Fruit fly (Drosophila melanogaster) whole organism, embryonic: ENCODE data around the gene CG7182.
A peak's percentile ranks its signal among the peaks of the same experiment; 100 is the strongest.

Experiments used
- Atf-2 ChIP-seq: fragments of 200-800 bp; sonication (Bioruptor generic); optimal IDR thresholded peaks from 2 replicates; lab custom pipeline; 2016; ENCODE audit warnings: missing biosample characterization, missing genetic modification characterization
- B-H2 ChIP-seq: fragments of 200-800 bp; sonication (Bioruptor generic); optimal IDR thresholded peaks from 2 replicates; lab custom pipeline; 2018; ENCODE audit warnings: missing biosample characterization, mild to moderate bottlenecking, missing genetic modification characterization
- C15 ChIP-seq: fragments of 200-800 bp; sonication (Bioruptor generic); IDR thresholded peaks from 3 replicates; pipeline ENCODE4 v1.3.6; 2022; ENCODE audit warnings: missing biosample characterization, missing genetic modification characterization
- CG10209 ChIP-seq: fragments of 200-800 bp; sonication (Bioruptor generic); optimal IDR thresholded peaks from 3 replicates; lab custom pipeline; 2017; ENCODE audit warnings: missing biosample characterization, mild to moderate bottlenecking, missing genetic modification characterization, missing genetic modification reagents
- CG10321 ChIP-seq: fragments of 200-800 bp; sonication (Bioruptor generic); IDR thresholded peaks from 2 replicates; pipeline ENCODE4 v1.3.6; 2022; ENCODE audit warnings: missing biosample characterization, missing genetic modification characterization
- CG10366 ChIP-seq: fragments of 200-800 bp; sonication (Bioruptor generic); IDR thresholded peaks from 2 replicates; pipeline ENCODE4 v1.3.6; 2022; ENCODE audit warnings: missing biosample characterization, missing genetic modification characterization
- CG11456 ChIP-seq: fragments of 200-800 bp; sonication (Bioruptor generic); IDR thresholded peaks from 3 replicates; pipeline ENCODE4 v1.3.6; 2022; ENCODE audit warnings: missing biosample characterization, missing genetic modification characterization
- CG11696 ChIP-seq: fragments of 200-800 bp; sonication (Bioruptor generic); IDR thresholded peaks from 2 replicates; pipeline ENCODE4 v1.3.6; 2022; ENCODE audit warnings: missing biosample characterization, missing genetic modification characterization
- CG12104 ChIP-seq: fragments of 200-800 bp; sonication (Bioruptor generic); optimal IDR thresholded peaks from 3 replicates; lab custom pipeline; 2016; ENCODE audit warnings: missing biosample characterization, missing genetic modification characterization
- CG12155 ChIP-seq: fragments of 200-800 bp; sonication (Bioruptor generic); optimal IDR thresholded peaks from 3 replicates; lab custom pipeline; 2016; ENCODE audit warnings: missing biosample characterization, missing genetic modification characterization
- CG12219 ChIP-seq: fragments of 200-800 bp; sonication (Bioruptor generic); optimal IDR thresholded peaks from 3 replicates; lab custom pipeline; 2018; ENCODE audit warnings: missing biosample characterization, mild to moderate bottlenecking, missing genetic modification characterization
- CG1233 ChIP-seq: fragments of 200-800 bp; sonication (Bioruptor generic); optimal IDR thresholded peaks from 4 replicates; lab custom pipeline; 2018; ENCODE audit warnings: missing biosample characterization, mild to moderate bottlenecking, missing genetic modification characterization
- CG14965 ChIP-seq: fragments of 200-800 bp; sonication (Bioruptor generic); optimal IDR thresholded peaks from 2 replicates; lab custom pipeline; 2016; ENCODE audit warnings: missing biosample characterization, missing genetic modification characterization, borderline replicate concordance
- CG16815 ChIP-seq: fragments of 200-800 bp; sonication (Bioruptor generic); optimal IDR thresholded peaks from 3 replicates; lab custom pipeline; 2017; ENCODE audit warnings: missing biosample characterization, mild to moderate bottlenecking, missing genetic modification characterization
- CG30403 ChIP-seq: fragments of 200-800 bp; sonication (Bioruptor generic); optimal IDR thresholded peaks from 3 replicates; lab custom pipeline; 2016; ENCODE audit warnings: missing biosample characterization, missing genetic modification characterization
- CG30431 ChIP-seq: fragments of 200-800 bp; sonication (Bioruptor generic); optimal IDR thresholded peaks from 2 replicates; lab custom pipeline; 2017; ENCODE audit warnings: missing biosample characterization, missing genetic modification characterization
- CG31441 ChIP-seq: fragments of 200-800 bp; sonication (Bioruptor generic); IDR thresholded peaks from 2 replicates; pipeline ENCODE4 v1.3.6; 2022; ENCODE audit warnings: missing biosample characterization, missing genetic modification characterization
- CG32767 ChIP-seq: fragments of 200-800 bp; sonication (Bioruptor generic); IDR thresholded peaks from 2 replicates; pipeline ENCODE4 v1.3.6; 2022; ENCODE audit warnings: missing biosample characterization, missing genetic modification characterization
- CG33213 ChIP-seq: fragments of 200-800 bp; sonication (Bioruptor generic); optimal IDR thresholded peaks from 3 replicates; lab custom pipeline; 2016; ENCODE audit warnings: missing biosample characterization, missing genetic modification characterization
- CG33557 ChIP-seq: fragments of 200-800 bp; sonication (Bioruptor generic); optimal IDR thresholded peaks from 2 replicates; lab custom pipeline; 2019; ENCODE audit warnings: missing biosample characterization, mild to moderate bottlenecking, missing genetic modification characterization, moderate library complexity
- CG4617 ChIP-seq: fragments of 200-800 bp; sonication (Bioruptor generic); optimal IDR thresholded peaks from 3 replicates; lab custom pipeline; 2016; ENCODE audit warnings: missing biosample characterization, missing genetic modification characterization, borderline replicate concordance
- CG6254 ChIP-seq: fragments of 200-800 bp; sonication (Bioruptor generic); optimal IDR thresholded peaks from 3 replicates; lab custom pipeline; 2017; ENCODE audit warnings: mild to moderate bottlenecking, missing biosample characterization, missing genetic modification reagents, missing genetic modification characterization
- CG7928 ChIP-seq: fragments of 200-800 bp; sonication (Bioruptor generic); optimal IDR thresholded peaks from 2 replicates; lab custom pipeline; 2017; ENCODE audit warnings: missing biosample characterization, mild to moderate bottlenecking, missing genetic modification characterization
- CHES-1-like ChIP-seq: fragments of 200-800 bp; sonication (Bioruptor generic); optimal IDR thresholded peaks from 2 replicates; lab custom pipeline; 2016; ENCODE audit warnings: missing biosample characterization, missing genetic modification characterization
- Dad ChIP-seq: fragments of 200-800 bp; sonication (Bioruptor generic); optimal IDR thresholded peaks from 3 replicates; lab custom pipeline; 2016; ENCODE audit warnings: missing biosample characterization, missing genetic modification characterization
- Dip3 ChIP-seq: fragments of 200-800 bp; sonication (Bioruptor generic); optimal IDR thresholded peaks from 3 replicates; lab custom pipeline; 2016; ENCODE audit warnings: missing biosample characterization, missing genetic modification characterization
- Doc3 ChIP-seq: fragments of 200-800 bp; sonication (Bioruptor generic); IDR thresholded peaks from 3 replicates; pipeline ENCODE4 v1.3.6; 2022; ENCODE audit warnings: missing biosample characterization, missing genetic modification characterization; ENCODE audit not compliant: partially characterized antibody
- Gug ChIP-seq: fragments of 200-800 bp; sonication (Bioruptor generic); IDR thresholded peaks from 4 replicates; pipeline ENCODE4 v1.3.6; 2022; ENCODE audit warnings: missing biosample characterization, missing genetic modification characterization
- Hsf ChIP-seq: fragments of 200-800 bp; sonication (Bioruptor generic); optimal IDR thresholded peaks from 3 replicates; lab custom pipeline; 2016; ENCODE audit warnings: missing biosample characterization, missing genetic modification characterization
- Lpt ChIP-seq: fragments of >200 bp; optimal IDR thresholded peaks from 2 replicates; lab custom pipeline; 2018; ENCODE audit warnings: missing biosample characterization, missing genetic modification characterization
- MBD-R2 ChIP-seq: fragments of 200-800 bp; sonication (Bioruptor generic); IDR thresholded peaks from 2 replicates; pipeline ENCODE4 v1.3.6; 2022; ENCODE audit warnings: missing biosample characterization, missing genetic modification characterization
- Neu2 ChIP-seq: fragments of 200-800 bp; sonication (Bioruptor generic); optimal IDR thresholded peaks from 3 replicates; lab custom pipeline; 2016; ENCODE audit warnings: missing biosample characterization, missing genetic modification characterization, borderline replicate concordance
- Sry-β ChIP-seq: fragments of 200-800 bp; sonication (Bioruptor generic); optimal IDR thresholded peaks from 2 replicates; lab custom pipeline; 2018; ENCODE audit warnings: missing biosample characterization, mild to moderate bottlenecking, missing genetic modification characterization, moderate library complexity
- Tbp ChIP-seq: fragments of >200 bp; optimal IDR thresholded peaks from 2 replicates; lab custom pipeline; 2018; ENCODE audit warnings: missing biosample characterization, missing genetic modification characterization
- bowl ChIP-seq: fragments of 200-800 bp; sonication (Bioruptor generic); IDR thresholded peaks from 2 replicates; pipeline ENCODE4 v1.3.6; 2022; ENCODE audit warnings: missing biosample characterization, missing genetic modification characterization
- ci ChIP-seq: fragments of 200-800 bp; sonication (Bioruptor generic); IDR thresholded peaks from 3 replicates; pipeline ENCODE4 v1.3.6; 2022; ENCODE audit warnings: missing biosample characterization, missing genetic modification characterization
- dmrt11E ChIP-seq: fragments of 200-800 bp; sonication (Bioruptor generic); optimal IDR thresholded peaks from 3 replicates; lab custom pipeline; 2018; ENCODE audit warnings: missing biosample characterization, mild to moderate bottlenecking, missing genetic modification characterization, moderate library complexity
- dmrt99B ChIP-seq: fragments of 200-800 bp; sonication (Bioruptor generic); optimal IDR thresholded peaks from 2 replicates; lab custom pipeline; 2018; ENCODE audit warnings: missing biosample characterization, mild to moderate bottlenecking, missing genetic modification characterization, moderate library complexity
- dysf ChIP-seq: fragments of 200-800 bp; sonication (Bioruptor generic); IDR thresholded peaks from 3 replicates; pipeline ENCODE4 v1.3.6; 2022; ENCODE audit warnings: missing biosample characterization, missing genetic modification characterization
- ems ChIP-seq: fragments of 200-800 bp; sonication (Bioruptor generic); optimal IDR thresholded peaks from 3 replicates; lab custom pipeline; 2016; ENCODE audit warnings: missing biosample characterization, missing genetic modification characterization
- inv ChIP-seq: fragments of 200-800 bp; sonication (Bioruptor generic); IDR thresholded peaks from 2 replicates; pipeline ENCODE4 v1.3.6; 2022; ENCODE audit warnings: missing biosample characterization, missing genetic modification characterization; ENCODE audit not compliant: partially characterized antibody
- jigr1 ChIP-seq: fragments of 200-800 bp; sonication (Bioruptor generic); IDR thresholded peaks from 3 replicates; pipeline ENCODE4 v1.3.6; 2022; ENCODE audit warnings: missing biosample characterization, missing genetic modification characterization
- kni ChIP-seq: fragments of 200-800 bp; sonication (Bioruptor generic); optimal IDR thresholded peaks from 3 replicates; lab custom pipeline; 2017; ENCODE audit warnings: mild to moderate bottlenecking, missing biosample characterization, missing genetic modification reagents, missing genetic modification characterization
- mam ChIP-seq: fragments of 200-800 bp; sonication (Bioruptor generic); optimal IDR thresholded peaks from 3 replicates; lab custom pipeline; 2016; ENCODE audit warnings: missing biosample characterization, missing genetic modification characterization
- mirr ChIP-seq: fragments of 200-800 bp; sonication (Bioruptor generic); optimal IDR thresholded peaks from 3 replicates; lab custom pipeline; 2018; ENCODE audit warnings: missing biosample characterization, mild to moderate bottlenecking, missing genetic modification characterization
- shn ChIP-seq: fragments of 200-800 bp; sonication (Bioruptor generic); optimal IDR thresholded peaks from 3 replicates; lab custom pipeline; 2016; ENCODE audit warnings: missing biosample characterization, missing genetic modification characterization
- unc-4 ChIP-seq: fragments of 200-800 bp; sonication (Bioruptor generic); IDR thresholded peaks from 2 replicates; pipeline ENCODE4 v1.3.6; 2022; ENCODE audit warnings: missing biosample characterization, missing genetic modification characterization; ENCODE audit not compliant: partially characterized antibody
- yki ChIP-seq: fragments of >200 bp; optimal IDR thresholded peaks from 3 replicates; lab custom pipeline; 2018
- zen ChIP-seq: fragments of 200-800 bp; sonication (Bioruptor generic); optimal IDR thresholded peaks from 3 replicates; lab custom pipeline; 2018; ENCODE audit warnings: missing biosample characterization, mild to moderate bottlenecking, missing genetic modification characterization, moderate library complexity

The CG7182 gene

DNA sequence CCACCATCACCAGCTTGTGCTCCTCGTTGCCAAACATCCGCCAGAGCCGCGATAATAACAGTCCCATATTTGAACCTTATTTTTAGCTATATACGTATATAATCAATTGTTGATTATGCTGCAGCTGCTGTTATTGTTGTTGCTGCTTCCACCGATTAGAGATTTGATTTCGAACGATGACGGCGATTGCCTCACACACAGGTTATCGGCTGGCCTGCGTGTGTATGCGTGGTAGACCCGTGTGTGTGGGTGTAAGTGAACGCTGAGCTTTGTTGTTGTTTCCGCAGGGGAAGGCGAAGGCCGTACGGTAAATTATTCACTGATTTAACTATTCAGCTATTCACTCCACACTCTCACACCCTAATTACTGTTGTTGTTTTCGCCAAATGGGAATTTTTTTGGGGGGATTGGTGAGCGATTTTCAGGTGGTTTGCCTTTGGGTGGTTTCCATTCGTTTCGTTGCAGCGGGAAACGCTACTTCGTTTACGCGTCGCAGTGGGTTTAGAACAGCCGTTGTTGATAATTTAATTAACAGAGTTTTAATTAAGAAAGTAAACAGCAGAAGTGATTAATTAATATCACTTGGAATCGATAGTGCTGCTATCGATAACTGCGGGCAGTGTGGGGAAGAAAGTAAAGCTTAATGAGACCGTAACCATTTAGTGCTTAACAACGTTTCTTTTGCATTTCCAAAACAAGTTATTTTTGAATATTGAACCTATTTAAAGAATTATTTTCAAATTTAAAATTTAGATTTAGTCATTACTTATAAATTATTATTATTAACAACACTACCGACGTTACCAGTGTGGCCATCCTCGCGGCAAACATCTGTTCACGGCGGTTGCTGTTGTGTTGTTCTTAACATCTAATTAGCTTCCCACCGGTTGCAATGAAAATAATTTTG, 46.7 kb downstream of the CG7182 start, which contains the start of the genes Arl5 and CG13671 (continued):
- TF ChIP-seq CG4617 (GFP tag; lab: Kevin White, UChicago), result peak; percentile 87
- peak; percentile 76 for TF ChIP-seq CG10209
- peak; percentile 40; the same call in 1 of the 2 replicates for TF ChIP-seq CG32767
- TF ChIP-seq Dip3 (GFP tag; lab: Kevin White, UChicago), result peak; percentile 79
- TF ChIP-seq mirr (GFP tag; lab: Kevin White, UChicago), result peak; percentile 27
- no peak for TF ChIP-seq CG6254 (GFP tag; lab: Kevin White, UChicago)
- peak; percentile 23 for TF ChIP-seq CHES-1-like (GFP tag; lab: Kevin White, UChicago)
- TF ChIP-seq mam (GFP tag; lab: Kevin White, UChicago), result peak; percentile 73
- TF ChIP-seq Doc3 (GFP tag; lab: Robert Waterston, UW), result peak; percentile 83
- TF ChIP-seq ems (GFP tag; lab: Kevin White, UChicago), result peak; percentile 53
- TF ChIP-seq CG11696 (GFP tag; lab: Robert Waterston, UW), result no peak; the same call in 1 of the 2 replicates
- peak; percentile 80 for TF ChIP-seq unc-4 (GFP tag; lab: Robert Waterston, UW)
- peak; percentile 78 for TF ChIP-seq CG31441 (GFP tag; lab: Robert Waterston, UW)
- TF ChIP-seq CG30431 (GFP tag; lab: Kevin White, UChicago), result peak; percentile 61
- peak; percentile 89 for TF ChIP-seq CG30403 (GFP tag; lab: Kevin White, UChicago)
- TF ChIP-seq dmrt99B (tag; lab: Kevin White, UChicago), result no peak
- TF ChIP-seq CG1233 (GFP tag; lab: Kevin White, UChicago), result peak; percentile 53
- no peak for TF ChIP-seq yki (lab: Kevin White, UChicago)
- no peak for TF ChIP-seq CG14965 (GFP tag; lab: Kevin White, UChicago)
- peak; percentile 79 for TF ChIP-seq dmrt11E
- TF ChIP-seq jigr1, result no peak
- TF ChIP-seq CG12104 (GFP tag; lab: Kevin White, UChicago), result peak; percentile 39
- TF ChIP-seq Dad (GFP tag; lab: Kevin White, UChicago), result peak; percentile 44
- TF ChIP-seq MBD-R2, result peak; percentile 94
- no peak for TF ChIP-seq Lpt (GFP tag; lab: Kevin White, UChicago)
- TF ChIP-seq kni (GFP tag; lab: Kevin White, UChicago), result peak; percentile 60
- peak; percentile 56 for TF ChIP-seq CG16815 (GFP tag; lab: Kevin White, UChicago)
- no peak for TF ChIP-seq bowl (GFP tag; lab: Robert Waterston, UW)
- peak; percentile 36 for TF ChIP-seq CG33557 (GFP tag; lab: Kevin White, UChicago)
- peak; percentile 73; the same call in 3 of the 4 replicates for TF ChIP-seq Gug (GFP tag; lab: Robert Waterston, UW)
- peak; percentile 74 for TF ChIP-seq dysf (GFP tag; lab: Robert Waterston, UW)
- peak; percentile 88 for TF ChIP-seq CG11456 (GFP tag; lab: Robert Waterston, UW)
- TF ChIP-seq CG33213, result peak; percentile 74
- peak; percentile 47 for TF ChIP-seq CG7928
- no peak for TF ChIP-seq Neu2 (GFP tag; lab: Kevin White, UChicago)
- TF ChIP-seq inv (GFP tag; lab: Robert Waterston, UW), result peak; percentile 63
- TF ChIP-seq CG12155 (GFP tag; lab: Kevin White, UChicago), result peak; percentile 88
- TF ChIP-seq CG10366 (GFP tag; lab: Robert Waterston, UW), result peak; percentile 79
- peak; percentile 64; the same call in 1 of the 3 replicates for TF ChIP-seq C15 (GFP tag; lab: Robert Waterston, UW)
- peak; percentile 84 for TF ChIP-seq ci (GFP tag; lab: Robert Waterston, UW)
- TF ChIP-seq Tbp (GFP tag; lab: Kevin White, UChicago), result no peak
- peak; percentile 8 for TF ChIP-seq Sry-β
- peak; percentile 37 for TF ChIP-seq B-H2 (GFP tag; lab: Kevin White, UChicago)
- peak; percentile 10 for TF ChIP-seq Atf-2 (GFP tag; lab: Kevin White, UChicago)
- TF ChIP-seq shn (GFP tag; lab: Kevin White, UChicago), result peak; percentile 50
- TF ChIP-seq CG12219, result no peak
- TF ChIP-seq zen (tag; lab: Kevin White, UChicago), result peak; percentile 90
- TF ChIP-seq Hsf (GFP tag; lab: Kevin White, UChicago), result peak; percentile 69
- TF ChIP-seq CG10321 (GFP tag; lab: Robert Waterston, UW), result 0 out of 2 replicates have a peak, but pooled peaks have one; percentile 28
